Worm (Caenorhabditis elegans): ENCODE data around the gene iglr-2.

DNA sequence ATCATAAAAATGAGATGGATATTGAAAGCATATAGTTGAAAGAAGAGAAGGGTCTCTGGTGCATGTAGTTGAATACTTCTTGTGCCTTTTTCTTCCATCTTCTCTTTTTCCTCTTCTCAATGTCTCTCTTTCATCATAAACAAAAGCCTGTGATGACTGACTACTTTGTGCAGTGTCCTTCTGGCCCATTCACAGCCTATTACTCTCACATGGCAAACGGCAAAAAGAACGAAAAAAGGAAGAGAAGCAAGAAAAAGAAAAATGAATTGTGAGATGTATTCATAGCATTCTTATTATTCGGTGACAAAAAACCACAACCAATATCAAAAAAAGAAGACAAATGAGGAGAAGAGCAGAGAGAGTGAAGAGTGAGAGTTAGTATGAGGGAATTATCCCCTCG lies 9.9 kb downstream of the iglr-2 start:
- TF ChIP-seq pqm-1 (tag; optimal IDR thresholded peaks at IDR 0.05): no peak
- TF ChIP-seq pha-4 (tag; optimal IDR thresholded peaks at IDR 0.05): no peak
- TF ChIP-seq hlh-30 (tag; optimal IDR thresholded peaks at IDR 0.05; ENCODE audit: insufficient read depth): no peak
- TF ChIP-seq ceh-31 (tag; optimal IDR thresholded peaks at IDR 0.05): no peak
- no peak for TF ChIP-seq K02D7.2 (tag; optimal IDR thresholded peaks at IDR 0.05)
- TF ChIP-seq ceh-2 (tag; optimal IDR thresholded peaks at IDR 0.05): no peak
- TF ChIP-seq eyg-1 (tag; optimal IDR thresholded peaks at IDR 0.05): no peak
- no peak for TF ChIP-seq pha-2 (tag; optimal IDR thresholded peaks at IDR 0.05)
- no peak for TF ChIP-seq rnt-1 (tag; optimal IDR thresholded peaks at IDR 0.05)
